Worm (Caenorhabditis elegans) whole organism, L1 larva: Measurements from ENCODE around the gene lmtr-5.

ENCODE experiments used
- F16B12.6 ChIP-seq: fragments of 150-350 bp; optimal IDR thresholded peaks from 2 replicates; lab custom pipeline; 2014; ENCODE audit warnings: missing biosample characterization, missing genetic modification characterization
- aha-1 ChIP-seq: fragments of 150-350 bp; optimal IDR thresholded peaks from 2 replicates; lab custom pipeline; 2014; ENCODE audit warnings: missing biosample characterization, missing genetic modification characterization
- aly-2 ChIP-seq: fragments of 150-350 bp; optimal IDR thresholded peaks from 2 replicates; lab custom pipeline; 2014; ENCODE audit warnings: missing biosample characterization, missing genetic modification characterization
- ceh-63 ChIP-seq: fragments of 200-800 bp; sonication (Bioruptor generic); optimal IDR thresholded peaks from 2 replicates; lab custom pipeline; 2018; ENCODE audit warnings: mild to moderate bottlenecking, missing genetic modification characterization, missing compliant biosample characterization
- ceh-82 ChIP-seq, 3 experiments: fragments of 150-350 bp in 1 of 3; sonication (generic microtip) in 2 of 3; optimal IDR thresholded peaks; 2 replicates each; lab custom pipeline; 2014 to 2017; ENCODE audit warnings: missing biosample characterization in 3 of 3, missing genetic modification characterization in 3 of 3
- ceh-90 ChIP-seq: sonication (generic microtip); optimal IDR thresholded peaks from 2 replicates; lab custom pipeline; 2016; ENCODE audit warnings: missing genetic modification characterization, missing compliant biosample characterization
- dpl-1 ChIP-seq, 3 experiments: fragments of 150-350 bp in 2 of 3; sonication (generic microtip) in 1 of 3; optimal IDR thresholded peaks; 2 replicates each; lab custom pipeline; 2014 to 2017; ENCODE audit warnings: missing biosample characterization in 3 of 3, missing genetic modification characterization in 3 of 3, missing genetic modification reagents in 3 of 3
- dsc-1 ChIP-seq: sonication (generic microtip); optimal IDR thresholded peaks from 2 replicates; lab custom pipeline; 2016; ENCODE audit warnings: mild to moderate bottlenecking, missing genetic modification characterization, missing compliant biosample characterization
- efl-1 ChIP-seq, 4 experiments: fragments of 150-350 bp; optimal IDR thresholded peaks in 3 of 4; peaks in 1 of 4; 1 replicate in 1 of 4; 2 replicates in 3 of 4; lab custom pipeline; 2014; ENCODE audit warnings: missing biosample characterization in 2 of 4, missing genetic modification characterization in 2 of 4, missing genetic modification reagents in 2 of 4
- elt-2 ChIP-seq: sonication (generic microtip); optimal IDR thresholded peaks from 2 replicates; lab custom pipeline; 2016; ENCODE audit warnings: missing genetic modification characterization, mild to moderate bottlenecking, inconsistent platforms, missing compliant biosample characterization, missing genetic modification reagents
- fkh-10 ChIP-seq: sonication (generic microtip); optimal IDR thresholded peaks from 2 replicates; lab custom pipeline; 2017; ENCODE audit warnings: missing biosample characterization, missing genetic modification reagents, missing genetic modification characterization
- fkh-4 ChIP-seq: sonication (generic microtip); optimal IDR thresholded peaks from 2 replicates; lab custom pipeline; 2016; ENCODE audit warnings: missing compliant biosample characterization, missing genetic modification characterization, borderline replicate concordance
- fkh-8 ChIP-seq: sonication (generic microtip); optimal IDR thresholded peaks from 2 replicates; lab custom pipeline; 2016; ENCODE audit warnings: mild to moderate bottlenecking, missing genetic modification characterization, missing compliant biosample characterization
- fos-1 ChIP-seq: fragments of 150-350 bp; optimal IDR thresholded peaks from 2 replicates; lab custom pipeline; 2014; ENCODE audit warnings: missing biosample characterization, missing genetic modification characterization
- grh-1 ChIP-seq: fragments of 200-800 bp; sonication (Bioruptor generic); IDR thresholded peaks from 2 replicates; pipeline ENCODE4 v1.3.6; 2022; ENCODE audit warnings: missing genetic modification reagents, missing genetic modification characterization, missing compliant biosample characterization
- hlh-17 ChIP-seq: fragments of 200-800 bp; sonication (Bioruptor generic); optimal IDR thresholded peaks from 2 replicates; lab custom pipeline; 2018; ENCODE audit warnings: missing genetic modification characterization, mild to moderate bottlenecking, missing compliant biosample characterization, moderate library complexity, borderline replicate concordance
- hpl-2 ChIP-seq: fragments of 150-350 bp; optimal IDR thresholded peaks from 2 replicates; lab custom pipeline; 2014; ENCODE audit warnings: missing biosample characterization, missing genetic modification reagents, missing genetic modification characterization
- irx-1 ChIP-seq: sonication (generic microtip); optimal IDR thresholded peaks from 2 replicates; lab custom pipeline; 2016; ENCODE audit warnings: missing genetic modification characterization, missing compliant biosample characterization
- isw-1 ChIP-seq: fragments of 200-800 bp; sonication (Bioruptor generic); IDR thresholded peaks from 2 replicates; pipeline ENCODE4 v1.3.6; 2022; ENCODE audit warnings: missing genetic modification characterization, missing compliant biosample characterization
- lin-15B ChIP-seq: fragments of 150-350 bp; sonication (generic microtip); optimal IDR thresholded peaks from 3 replicates; lab custom pipeline; 2014; ENCODE audit warnings: missing biosample characterization, missing genetic modification characterization
- lin-35 ChIP-seq, 2 experiments: fragments of 150-350 bp; optimal IDR thresholded peaks; 2 replicates each; lab custom pipeline; 2014; ENCODE audit warnings: missing biosample characterization in 2 of 2, missing genetic modification characterization in 2 of 2, missing genetic modification reagents in 2 of 2
- lir-3 ChIP-seq: sonication (generic microtip); optimal IDR thresholded peaks from 2 replicates; lab custom pipeline; 2016; ENCODE audit warnings: mild to moderate bottlenecking, missing genetic modification characterization, moderate library complexity, missing compliant biosample characterization; ENCODE audit not compliant: poor library complexity
- lsy-2 ChIP-seq, 2 experiments: fragments of 150-350 bp; optimal IDR thresholded peaks; 2 replicates each; lab custom pipeline; 2014; ENCODE audit warnings: missing biosample characterization in 2 of 2, missing genetic modification characterization in 2 of 2
- nhr-11 ChIP-seq: fragments of 150-350 bp; optimal IDR thresholded peaks from 2 replicates; lab custom pipeline; 2014; ENCODE audit warnings: missing biosample characterization, missing genetic modification characterization
- nhr-20 ChIP-seq: sonication (generic microtip); optimal IDR thresholded peaks from 2 replicates; lab custom pipeline; 2016; ENCODE audit warnings: mild to moderate bottlenecking, missing genetic modification characterization, missing compliant biosample characterization
- nhr-237 ChIP-seq: fragments of 150-350 bp; optimal IDR thresholded peaks from 2 replicates; lab custom pipeline; 2014; ENCODE audit warnings: missing biosample characterization, missing genetic modification characterization
- nhr-28 ChIP-seq: fragments of 150-350 bp; optimal IDR thresholded peaks from 2 replicates; lab custom pipeline; 2014; ENCODE audit warnings: missing biosample characterization, missing genetic modification characterization
- nhr-47 ChIP-seq: sonication (generic microtip); optimal IDR thresholded peaks from 2 replicates; lab custom pipeline; 2016; ENCODE audit warnings: mild to moderate bottlenecking, missing genetic modification characterization, moderate library complexity, missing compliant biosample characterization
- nhr-71 ChIP-seq: sonication (generic microtip); optimal IDR thresholded peaks from 2 replicates; lab custom pipeline; 2016; ENCODE audit warnings: mild to moderate bottlenecking, missing genetic modification characterization, moderate library complexity, missing compliant biosample characterization
- nhr-77 ChIP-seq: fragments of 150-350 bp; optimal IDR thresholded peaks from 2 replicates; lab custom pipeline; 2014; ENCODE audit warnings: missing biosample characterization, missing genetic modification characterization
- nhr-84 ChIP-seq: sonication (generic microtip); optimal IDR thresholded peaks from 2 replicates; lab custom pipeline; 2017; ENCODE audit warnings: missing biosample characterization, missing genetic modification characterization
- nhr-85 ChIP-seq: sonication (generic microtip); peaks from one replicate; lab custom pipeline; 2016; ENCODE audit warnings: missing genetic modification characterization, inconsistent platforms, missing compliant biosample characterization
- nhr-90 ChIP-seq: sonication (generic microtip); optimal IDR thresholded peaks from 2 replicates; lab custom pipeline; 2016; ENCODE audit warnings: mild to moderate bottlenecking, missing genetic modification characterization, missing compliant biosample characterization; ENCODE audit not compliant: poor library complexity
- pag-3 ChIP-seq: sonication (generic microtip); optimal IDR thresholded peaks from 2 replicates; lab custom pipeline; 2017; ENCODE audit warnings: missing genetic modification characterization, mild to moderate bottlenecking, missing compliant biosample characterization, antibody characterized with exemption, borderline replicate concordance; ENCODE audit not compliant: insufficient read depth
- pax-3 ChIP-seq: fragments of 200-800 bp; sonication (Bioruptor generic); optimal IDR thresholded peaks from 2 replicates; lab custom pipeline; 2018; ENCODE audit warnings: mild to moderate bottlenecking, missing genetic modification characterization, moderate library complexity, missing compliant biosample characterization
- pqm-1 ChIP-seq: sonication (generic microtip); optimal IDR thresholded peaks from 3 replicates; lab custom pipeline; 2017; ENCODE audit warnings: missing biosample characterization, missing genetic modification characterization
- snu-23 ChIP-seq: sonication (generic microtip); optimal IDR thresholded peaks from 2 replicates; lab custom pipeline; 2016; ENCODE audit warnings: missing genetic modification characterization, missing compliant biosample characterization
- swsn-7 ChIP-seq: sonication (generic microtip); optimal IDR thresholded peaks from 2 replicates; lab custom pipeline; 2016; ENCODE audit warnings: missing genetic modification characterization, missing compliant biosample characterization
- tbx-2 ChIP-seq: sonication (generic microtip); optimal IDR thresholded peaks from 2 replicates; lab custom pipeline; 2016; ENCODE audit warnings: missing genetic modification characterization, missing compliant biosample characterization
- tlp-1 ChIP-seq: fragments of 150-350 bp; optimal IDR thresholded peaks from 2 replicates; lab custom pipeline; 2014; ENCODE audit warnings: missing biosample characterization, missing genetic modification characterization
- unc-130 ChIP-seq: fragments of 150-350 bp; optimal IDR thresholded peaks from 2 replicates; lab custom pipeline; 2017; ENCODE audit warnings: missing biosample characterization, missing genetic modification characterization, inconsistent platforms
- unc-30 ChIP-seq: sonication (generic microtip); optimal IDR thresholded peaks from 2 replicates; lab custom pipeline; 2017; ENCODE audit warnings: missing biosample characterization, missing genetic modification characterization
- unc-62 ChIP-seq: fragments of 150-350 bp; optimal IDR thresholded peaks from 2 replicates; lab custom pipeline; 2014; ENCODE audit warnings: missing biosample characterization, missing genetic modification reagents, missing genetic modification characterization
- unc-86 ChIP-seq: sonication (generic microtip); optimal IDR thresholded peaks from 2 replicates; lab custom pipeline; 2016; ENCODE audit warnings: missing genetic modification characterization, missing compliant biosample characterization
- vab-15 ChIP-seq: sonication (generic microtip); optimal IDR thresholded peaks from 2 replicates; lab custom pipeline; 2017; ENCODE audit warnings: missing genotype, mild to moderate bottlenecking, missing genetic modification characterization, missing compliant biosample characterization
- zag-1 ChIP-seq: fragments of 150-350 bp; optimal IDR thresholded peaks from 2 replicates; lab custom pipeline; 2014; ENCODE audit warnings: missing biosample characterization, missing genetic modification characterization
- ztf-4 ChIP-seq: fragments of 150-350 bp; optimal IDR thresholded peaks from 2 replicates; lab custom pipeline; 2014; ENCODE audit warnings: missing biosample characterization, missing genetic modification characterization

lmtr-5 gene

ce11 chrIII:3200563-3200962 lies 17.1 kb downstream of the lmtr-5 start (continued):
- TF ChIP-seq lir-3 (tag; lab: Kevin White, UChicago) (no peak), ztf-4 (tag; lab: Kevin White, UChicago) (no peak), nhr-28 (tag; lab: Kevin White, UChicago) (no peak), fkh-10 (GFP tag; lab: Kevin White, UChicago) (no peak), nhr-77 (tag; lab: Kevin White, UChicago) (no peak), nhr-85 (tag; lab: Kevin White, UChicago) (no peak), pag-3 (peak; percentile 16), zag-1 (no peak), nhr-20 (tag; lab: Kevin White, UChicago) (no peak), nhr-84 (tag; lab: Kevin White, UChicago) (no peak), irx-1 (no peak), pqm-1 (no peak)

- TF ChIP-seq efl-1 (optimal IDR thresholded peaks at IDR 0.05; lab: Kevin White, UChicago): no peak
- TF ChIP-seq efl-1 (GFP tag; optimal IDR thresholded peaks at IDR 0.05 in 1 of 2; lab: Kevin White, UChicago): peak in 1 of 2 experiments; percentile 57
- no peak for TF ChIP-seq hlh-17 (GFP tag; lab: Kevin White, UChicago)
These were observed 20.1 kb downstream of the lmtr-5 start for ce11 chrIII:3203589-3203988.

DNA sequence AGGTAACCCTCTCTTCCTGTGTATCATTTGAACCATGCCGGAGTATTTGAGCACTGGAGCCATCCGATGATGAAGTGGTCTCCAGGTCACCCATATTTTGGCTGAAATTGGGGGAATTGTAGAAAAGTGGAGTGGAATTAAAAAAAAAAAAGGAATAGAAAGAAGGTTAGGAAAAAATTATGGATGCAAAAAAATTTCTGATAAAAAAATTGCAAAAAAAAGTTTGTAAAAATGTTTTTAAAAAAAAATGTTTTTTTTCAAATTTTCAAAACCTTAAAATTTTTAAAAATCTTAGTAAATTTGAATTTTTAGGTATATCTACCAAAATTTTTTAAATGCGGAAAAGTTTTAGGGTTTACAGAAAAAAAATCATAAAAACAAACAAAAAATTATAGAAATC lies 35.6 kb downstream of the lmtr-5 start, which contains the start of gene frm-8:
frm-8 (minus strand) TSS at position 101 of the 400 bp plus-strand sequence.
- TF ChIP-seq lin-35 (GFP tag; optimal IDR thresholded peaks at IDR 0.05; lab: Kevin White, UChicago) (no peak), aly-2 (no peak), unc-130 (no peak), unc-86 (tag; lab: Kevin White, UChicago) (no peak), tbx-2 (no peak), hpl-2 (no peak), nhr-71 (no peak), snu-23 (no peak), pax-3 (tag; lab: Kevin White, UChicago) (no peak), vab-15 (tag; lab: Kevin White, UChicago) (no peak), fos-1 (tag; lab: Kevin White, UChicago) (no peak), fkh-4 (no peak), unc-30 (tag; lab: Kevin White, UChicago) (no peak), pqm-1 (no peak), lin-15B (no peak), tlp-1 (tag; lab: Kevin White, UChicago) (no peak), lir-3 (tag; lab: Kevin White, UChicago) (no peak), nhr-90 (tag; lab: Kevin White, UChicago) (no peak)
- TF ChIP-seq, all 84 proteins: peak for 0

ce11 chrIII:3220287-3220686 lies 36.8 kb downstream of the lmtr-5 start:
- TF ChIP-seq unc-130 (no peak), irx-1 (no peak), pax-3 (tag; lab: Kevin White, UChicago) (no peak), nhr-71 (peak; percentile 59), aha-1 (tag; lab: Kevin White, UChicago) (no peak), tbx-2 (peak; percentile 49), elt-2 (tag; lab: Kevin White, UChicago) (no peak), lsy-2 (tag; optimal IDR thresholded peaks at IDR 0.05; lab: Kevin White, UChicago) (peak; percentile 29 to 51), fkh-8 (tag; lab: Kevin White, UChicago) (peak; percentile 68), ceh-90 (tag; lab: Kevin White, UChicago) (no peak), ceh-82 (tag; optimal IDR thresholded peaks at IDR 0.05; lab: Kevin White, UChicago) (peak in 2 of 3 experiments; percentile 13 to 49), dpl-1 (GFP tag; optimal IDR thresholded peaks at IDR 0.05; lab: Kevin White, UChicago) (peak in 1 of 3 experiments; percentile 15), isw-1 (0 out of 2 replicates have a peak, but pooled peaks have one; percentile 19), fkh-10 (GFP tag; lab: Kevin White, UChicago) (peak; percentile 5), nhr-11 (no peak), pag-3 (no peak), efl-1 (optimal IDR thresholded peaks at IDR 0.05; lab: Kevin White, UChicago) (peak; percentile 37 to 44), efl-1 (GFP tag; optimal IDR thresholded peaks at IDR 0.05 in 1 of 2; lab: Kevin White, UChicago) (no peak), dsc-1 (peak; percentile 1), ceh-63 (GFP tag; lab: Kevin White, UChicago) (no peak), nhr-237 (tag; lab: Kevin White, UChicago) (no peak), swsn-7 (tag; lab: Kevin White, UChicago) (peak; percentile 50), nhr-47 (tag; lab: Kevin White, UChicago) (peak; percentile 59), unc-62 (GFP tag; lab: Kevin White, UChicago) (no peak), fkh-4 (no peak), grh-1 (no peak), F16B12.6 (tag; lab: Kevin White, UChicago) (no peak)
